Worm (Caenorhabditis elegans) whole organism, L1 larva: ENCODE measurements around the gene F15A4.2.

Experiments used
- C16A3.4 ChIP-seq: fragments of 150-350 bp; optimal IDR thresholded peaks from 2 replicates; lab custom pipeline; 2014; ENCODE audit warnings: missing biosample characterization, missing genetic modification characterization
- C34B4.2 ChIP-seq: sonication (generic microtip); optimal IDR thresholded peaks from 2 replicates; lab custom pipeline; 2017; ENCODE audit warnings: mild to moderate bottlenecking, missing genetic modification characterization, missing compliant biosample characterization
- F16B12.6 ChIP-seq: fragments of 150-350 bp; optimal IDR thresholded peaks from 2 replicates; lab custom pipeline; 2014; ENCODE audit warnings: missing biosample characterization, missing genetic modification characterization
- Y116A8C.19 ChIP-seq: sonication (generic microtip); optimal IDR thresholded peaks from 2 replicates; lab custom pipeline; 2016; ENCODE audit warnings: missing compliant biosample characterization, missing genetic modification characterization, borderline replicate concordance
- aha-1 ChIP-seq: fragments of 150-350 bp; optimal IDR thresholded peaks from 2 replicates; lab custom pipeline; 2014; ENCODE audit warnings: missing biosample characterization, missing genetic modification characterization
- aly-2 ChIP-seq: fragments of 150-350 bp; optimal IDR thresholded peaks from 2 replicates; lab custom pipeline; 2014; ENCODE audit warnings: missing biosample characterization, missing genetic modification characterization
- ama-1 ChIP-seq: fragments of 150-350 bp; optimal IDR thresholded peaks from 2 replicates; lab custom pipeline; 2014
- blmp-1 ChIP-seq: fragments of 150-350 bp; optimal IDR thresholded peaks from 2 replicates; lab custom pipeline; 2014; ENCODE audit warnings: missing biosample characterization, missing genetic modification characterization
- ceh-82 ChIP-seq, 3 experiments: fragments of 150-350 bp in 1 of 3; sonication (generic microtip) in 2 of 3; optimal IDR thresholded peaks; 2 replicates each; lab custom pipeline; 2014 to 2017; ENCODE audit warnings: missing biosample characterization in 3 of 3, missing genetic modification characterization in 3 of 3
- ceh-90 ChIP-seq: sonication (generic microtip); optimal IDR thresholded peaks from 2 replicates; lab custom pipeline; 2016; ENCODE audit warnings: missing genetic modification characterization, missing compliant biosample characterization
- dsc-1 ChIP-seq: sonication (generic microtip); optimal IDR thresholded peaks from 2 replicates; lab custom pipeline; 2016; ENCODE audit warnings: mild to moderate bottlenecking, missing genetic modification characterization, missing compliant biosample characterization
- egl-13 ChIP-seq: sonication (generic microtip); optimal IDR thresholded peaks from 2 replicates; lab custom pipeline; 2016; ENCODE audit warnings: missing genotype, missing genetic modification reagents, missing genetic modification characterization, missing compliant biosample characterization
- egl-27 ChIP-seq, 2 experiments: fragments of 150-350 bp in 1 of 2; sonication (generic microtip); optimal IDR thresholded peaks; 3 replicates each; lab custom pipeline; 2017 to 2018; ENCODE audit warnings: missing biosample characterization in 2 of 2, missing genetic modification characterization in 2 of 2, missing genetic modification reagents in 2 of 2
- elt-3 ChIP-seq, 6 experiments: fragments of 150-350 bp in 1 of 6; sonication (generic microtip); optimal IDR thresholded peaks; 2 replicates each; lab custom pipeline; 2017 to 2018; ENCODE audit warnings: missing biosample characterization in 6 of 6, missing genetic modification characterization in 6 of 6, inconsistent platforms in 1 of 6
- fkh-10 ChIP-seq: sonication (generic microtip); optimal IDR thresholded peaks from 2 replicates; lab custom pipeline; 2017; ENCODE audit warnings: missing biosample characterization, missing genetic modification reagents, missing genetic modification characterization
- fkh-8 ChIP-seq: sonication (generic microtip); optimal IDR thresholded peaks from 2 replicates; lab custom pipeline; 2016; ENCODE audit warnings: mild to moderate bottlenecking, missing genetic modification characterization, missing compliant biosample characterization
- grh-1 ChIP-seq: fragments of 200-800 bp; sonication (Bioruptor generic); IDR thresholded peaks from 2 replicates; pipeline ENCODE4 v1.3.6; 2022; ENCODE audit warnings: missing genetic modification reagents, missing genetic modification characterization, missing compliant biosample characterization
- hlh-17 ChIP-seq: fragments of 200-800 bp; sonication (Bioruptor generic); optimal IDR thresholded peaks from 2 replicates; lab custom pipeline; 2018; ENCODE audit warnings: missing genetic modification characterization, mild to moderate bottlenecking, missing compliant biosample characterization, moderate library complexity, borderline replicate concordance
- hlh-4 ChIP-seq: sonication (generic microtip); optimal IDR thresholded peaks from 2 replicates; lab custom pipeline; 2016; ENCODE audit warnings: mild to moderate bottlenecking, missing genetic modification characterization, missing compliant biosample characterization
- irx-1 ChIP-seq: sonication (generic microtip); optimal IDR thresholded peaks from 2 replicates; lab custom pipeline; 2016; ENCODE audit warnings: missing genetic modification characterization, missing compliant biosample characterization
- jun-1 ChIP-seq: fragments of 150-350 bp; optimal IDR thresholded peaks from 2 replicates; lab custom pipeline; 2014; ENCODE audit warnings: missing biosample characterization, missing genetic modification reagents, missing genetic modification characterization
- lin-13 ChIP-seq: fragments of 150-350 bp; optimal IDR thresholded peaks from 2 replicates; lab custom pipeline; 2014; ENCODE audit warnings: missing biosample characterization, missing genetic modification reagents, missing genetic modification characterization
- lin-14 ChIP-seq: fragments of 200-800 bp; sonication (Bioruptor generic); optimal IDR thresholded peaks from 2 replicates; lab custom pipeline; 2018; ENCODE audit warnings: mild to moderate bottlenecking, missing genetic modification characterization, moderate library complexity, missing compliant biosample characterization
- lin-15B ChIP-seq: fragments of 150-350 bp; sonication (generic microtip); optimal IDR thresholded peaks from 3 replicates; lab custom pipeline; 2014; ENCODE audit warnings: missing biosample characterization, missing genetic modification characterization
- lin-39 ChIP-seq: fragments of 150-350 bp; optimal IDR thresholded peaks from 2 replicates; lab custom pipeline; 2014; ENCODE audit warnings: missing biosample characterization, missing genetic modification reagents, missing genetic modification characterization
- mdl-1 ChIP-seq, 2 experiments: fragments of 150-350 bp; optimal IDR thresholded peaks; 2 replicates each; lab custom pipeline; 2014 to 2017; ENCODE audit warnings: missing biosample characterization in 2 of 2, missing genetic modification characterization in 2 of 2, inconsistent platforms in 1 of 2
- mef-2 ChIP-seq: fragments of 150-350 bp; optimal IDR thresholded peaks from 2 replicates; lab custom pipeline; 2014; ENCODE audit warnings: missing biosample characterization, missing genetic modification characterization
- mep-1 ChIP-seq: fragments of 150-350 bp; optimal IDR thresholded peaks from 2 replicates; lab custom pipeline; 2014; ENCODE audit warnings: missing biosample characterization, missing genetic modification characterization
- nhr-11 ChIP-seq: fragments of 150-350 bp; optimal IDR thresholded peaks from 2 replicates; lab custom pipeline; 2014; ENCODE audit warnings: missing biosample characterization, missing genetic modification characterization
- nhr-19 ChIP-seq: fragments of 200-800 bp; sonication (Bioruptor generic); conservative IDR thresholded peaks from 2 replicates; pipeline ENCODE4 v1.3.6; 2022; ENCODE audit warnings: missing genetic modification characterization, missing compliant biosample characterization
- nhr-237 ChIP-seq: fragments of 150-350 bp; optimal IDR thresholded peaks from 2 replicates; lab custom pipeline; 2014; ENCODE audit warnings: missing biosample characterization, missing genetic modification characterization
- nhr-28 ChIP-seq: fragments of 150-350 bp; optimal IDR thresholded peaks from 2 replicates; lab custom pipeline; 2014; ENCODE audit warnings: missing biosample characterization, missing genetic modification characterization
- nhr-71 ChIP-seq: sonication (generic microtip); optimal IDR thresholded peaks from 2 replicates; lab custom pipeline; 2016; ENCODE audit warnings: mild to moderate bottlenecking, missing genetic modification characterization, moderate library complexity, missing compliant biosample characterization
- nhr-76 ChIP-seq: sonication (generic microtip); optimal IDR thresholded peaks from 2 replicates; lab custom pipeline; 2017; ENCODE audit warnings: missing biosample characterization, missing genetic modification characterization
- nhr-85 ChIP-seq: sonication (generic microtip); peaks from one replicate; lab custom pipeline; 2016; ENCODE audit warnings: missing genetic modification characterization, inconsistent platforms, missing compliant biosample characterization
- nhr-90 ChIP-seq: sonication (generic microtip); optimal IDR thresholded peaks from 2 replicates; lab custom pipeline; 2016; ENCODE audit warnings: mild to moderate bottlenecking, missing genetic modification characterization, missing compliant biosample characterization; ENCODE audit not compliant: poor library complexity
- pag-3 ChIP-seq: sonication (generic microtip); optimal IDR thresholded peaks from 2 replicates; lab custom pipeline; 2017; ENCODE audit warnings: missing genetic modification characterization, mild to moderate bottlenecking, missing compliant biosample characterization, antibody characterized with exemption, borderline replicate concordance; ENCODE audit not compliant: insufficient read depth
- rnt-1 ChIP-seq: sonication (generic microtip); optimal IDR thresholded peaks from 2 replicates; lab custom pipeline; 2016; ENCODE audit warnings: mild to moderate bottlenecking, missing genetic modification characterization, moderate library complexity, missing compliant biosample characterization
- snu-23 ChIP-seq: sonication (generic microtip); optimal IDR thresholded peaks from 2 replicates; lab custom pipeline; 2016; ENCODE audit warnings: missing genetic modification characterization, missing compliant biosample characterization
- sox-4 ChIP-seq: sonication (generic microtip); optimal IDR thresholded peaks from 2 replicates; lab custom pipeline; 2016; ENCODE audit warnings: missing genetic modification characterization, missing compliant biosample characterization
- sptf-1 ChIP-seq: fragments of 150-350 bp; optimal IDR thresholded peaks from 2 replicates; lab custom pipeline; 2014; ENCODE audit warnings: missing biosample characterization, missing genetic modification characterization
- sup-37 ChIP-seq: fragments of 200-800 bp; sonication (Bioruptor generic); optimal IDR thresholded peaks from 2 replicates; lab custom pipeline; 2018; ENCODE audit warnings: mild to moderate bottlenecking, missing genetic modification characterization, missing compliant biosample characterization
- swsn-7 ChIP-seq: sonication (generic microtip); optimal IDR thresholded peaks from 2 replicates; lab custom pipeline; 2016; ENCODE audit warnings: missing genetic modification characterization, missing compliant biosample characterization
- tbx-2 ChIP-seq: sonication (generic microtip); optimal IDR thresholded peaks from 2 replicates; lab custom pipeline; 2016; ENCODE audit warnings: missing genetic modification characterization, missing compliant biosample characterization
- tlp-1 ChIP-seq: fragments of 150-350 bp; optimal IDR thresholded peaks from 2 replicates; lab custom pipeline; 2014; ENCODE audit warnings: missing biosample characterization, missing genetic modification characterization
- unc-130 ChIP-seq: fragments of 150-350 bp; optimal IDR thresholded peaks from 2 replicates; lab custom pipeline; 2017; ENCODE audit warnings: missing biosample characterization, missing genetic modification characterization, inconsistent platforms
- unc-86 ChIP-seq: sonication (generic microtip); optimal IDR thresholded peaks from 2 replicates; lab custom pipeline; 2016; ENCODE audit warnings: missing genetic modification characterization, missing compliant biosample characterization
- unc-98 ChIP-seq: fragments of 200-800 bp; sonication (Bioruptor generic); IDR thresholded peaks from 2 replicates; pipeline ENCODE4 v1.3.6; 2022; ENCODE audit warnings: missing genetic modification characterization, missing compliant biosample characterization
- zip-4 ChIP-seq: fragments of 200-800 bp; sonication (Bioruptor generic); optimal IDR thresholded peaks from 2 replicates; lab custom pipeline; 2018; ENCODE audit warnings: mild to moderate bottlenecking, missing genetic modification characterization, moderate library complexity, missing compliant biosample characterization
- ztf-11 ChIP-seq, 2 experiments: sonication (generic microtip); optimal IDR thresholded peaks; 2 replicates each; lab custom pipeline; 2016 to 2017; ENCODE audit warnings: missing genetic modification characterization in 2 of 2, missing biosample characterization in 1 of 2, missing compliant biosample characterization in 1 of 2
- ztf-4 ChIP-seq: fragments of 150-350 bp; optimal IDR thresholded peaks from 2 replicates; lab custom pipeline; 2014; ENCODE audit warnings: missing biosample characterization, missing genetic modification characterization

F15A4.2 gene

DNA sequence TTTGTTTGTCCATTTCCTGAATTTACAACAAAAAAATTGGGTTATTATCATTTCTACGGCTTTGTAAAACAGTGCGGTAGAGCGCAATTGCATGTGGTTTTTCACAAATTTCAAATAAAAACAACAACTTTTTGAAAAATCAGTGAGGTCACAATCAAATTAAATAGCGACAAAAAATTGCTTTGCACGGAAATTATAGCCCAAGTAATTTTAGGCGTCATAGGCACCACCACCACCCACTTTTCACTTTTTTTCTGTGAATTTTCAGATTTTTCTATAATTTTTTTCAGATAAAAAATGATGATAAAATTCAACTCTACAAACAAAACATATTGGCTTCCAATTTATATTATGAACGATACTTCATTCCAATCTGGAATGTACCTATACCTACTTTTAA, 5.1 kb upstream of the F15A4.2 start, which contains the start of gene sre-38 (continued):
- TF ChIP-seq unc-86 (tag; lab: Kevin White, UChicago) = no peak
- TF ChIP-seq irx-1 = no peak

- TF ChIP-seq ceh-82 (tag; optimal IDR thresholded peaks at IDR 0.05; lab: Kevin White, UChicago) = peak; percentile 80 to 93 (median 89)
- no peak for TF ChIP-seq mef-2 (tag; lab: Kevin White, UChicago)
- TF ChIP-seq blmp-1 (tag; lab: Kevin White, UChicago) = peak; percentile 65
- peak; percentile 93 for TF ChIP-seq nhr-85 (tag; lab: Kevin White, UChicago)
- peak; percentile 89 for TF ChIP-seq lin-14 (GFP tag; lab: Kevin White, UChicago)
- peak; percentile 89 for TF ChIP-seq nhr-19 (GFP tag; lab: Robert Waterston, UW)
- TF ChIP-seq nhr-76 (tag; lab: Kevin White, UChicago) = no peak
- peak; percentile 87 for TF ChIP-seq swsn-7
- peak; percentile 90 for TF ChIP-seq nhr-90 (tag; lab: Kevin White, UChicago)
- TF ChIP-seq C34B4.2 (tag; lab: Kevin White, UChicago) = no peak
- peak; percentile 48 for TF ChIP-seq fkh-10 (GFP tag; lab: Kevin White, UChicago)
- TF ChIP-seq egl-27 (tag; optimal IDR thresholded peaks at IDR 0.05; lab: Kevin White, UChicago) = no peak
- TF ChIP-seq mep-1 = peak; percentile 91
- TF ChIP-seq aly-2 (tag; lab: Kevin White, UChicago) = peak; percentile 56
- TF ChIP-seq lin-15B (tag; lab: Kevin White, UChicago) = peak; percentile 88
- TF ChIP-seq snu-23 = peak; percentile 91
- TF ChIP-seq dsc-1 = peak; percentile 84
- TF ChIP-seq ceh-90 = peak; percentile 20
- TF ChIP-seq tlp-1 (tag; lab: Kevin White, UChicago) = no peak
- no peak for TF ChIP-seq nhr-28 (tag; lab: Kevin White, UChicago)
- peak; percentile 86 for TF ChIP-seq jun-1 (tag; lab: Kevin White, UChicago)
- TF ChIP-seq nhr-237 = no peak
- TF ChIP-seq aha-1 (tag; lab: Kevin White, UChicago) = peak; percentile 74
- TF ChIP-seq grh-1 = peak; percentile 86
- peak in 1 of 2 experiments; percentile 28 for TF ChIP-seq ztf-11 (tag; optimal IDR thresholded peaks at IDR 0.05; lab: Kevin White, UChicago)
- peak; percentile 69 for TF ChIP-seq C16A3.4 (tag; lab: Kevin White, UChicago)
- TF ChIP-seq sup-37 (GFP tag; lab: Kevin White, UChicago) = peak; percentile 47
- TF ChIP-seq F16B12.6 (tag; lab: Kevin White, UChicago) = peak; percentile 72
- TF ChIP-seq ama-1 (lab: Kevin White, UChicago) = no peak
- peak; percentile 91 for TF ChIP-seq rnt-1 (tag; lab: Kevin White, UChicago)
- peak; percentile 16 for TF ChIP-seq ztf-4 (tag; lab: Kevin White, UChicago)
- peak; percentile 70 for TF ChIP-seq unc-130
- no peak for TF ChIP-seq Y116A8C.19 (tag; lab: Kevin White, UChicago)
- peak in 2 of 6 experiments; percentile 74 to 86 for TF ChIP-seq elt-3 (tag; optimal IDR thresholded peaks at IDR 0.05; lab: Kevin White, UChicago)
- TF ChIP-seq lin-13 (GFP tag; lab: Kevin White, UChicago) = peak; percentile 86
- peak; percentile 87 for TF ChIP-seq tbx-2 (tag; lab: Kevin White, UChicago)
- peak; percentile 75 for TF ChIP-seq irx-1
- TF ChIP-seq pag-3 = peak; percentile 3
- TF ChIP-seq hlh-17 (GFP tag; lab: Kevin White, UChicago) = no peak
- peak; percentile 87 for TF ChIP-seq fkh-8
- peak; percentile 42 for TF ChIP-seq zip-4 (GFP tag; lab: Kevin White, UChicago)
- TF ChIP-seq sptf-1 (tag; lab: Kevin White, UChicago) = no peak
- peak; percentile 72 for TF ChIP-seq egl-13
- TF ChIP-seq nhr-71 (tag; lab: Kevin White, UChicago) = peak; percentile 94
- TF ChIP-seq lin-39 = peak; percentile 84
- no peak for TF ChIP-seq hlh-4 (tag; lab: Kevin White, UChicago)
- TF ChIP-seq unc-98 (GFP tag; lab: Robert Waterston, UW) = peak; percentile 36; the same call in 1 of the 2 replicates
- peak; percentile 71 for TF ChIP-seq nhr-11
- TF ChIP-seq mdl-1 (tag; optimal IDR thresholded peaks at IDR 0.05; lab: Kevin White, UChicago) = peak in 1 of 2 experiments; percentile 69
- peak; percentile 45 for TF ChIP-seq sox-4 (tag; lab: Kevin White, UChicago)
Measured at ce11 chrII:12459422-12459821, 2.9 kb upstream of the F15A4.2 start, which contains the start of gene tag-281. Gene tag-281 (plus strand): TSS chrII:12459761.
